Worm (Caenorhabditis elegans) whole organism, early embryonic: Measurements from ENCODE around the gene gei-13.

Experiments used
- ceh-36 ChIP-seq: sonication (generic microtip); optimal IDR thresholded peaks from 2 replicates; lab custom pipeline; 2016; ENCODE audit warnings: missing genetic modification characterization, inconsistent platforms, missing compliant biosample characterization
- ets-7 ChIP-seq: sonication (generic microtip); optimal IDR thresholded peaks from 2 replicates; lab custom pipeline; 2016; ENCODE audit warnings: missing genotype, missing genetic modification characterization, missing compliant biosample characterization
- tbx-37 ChIP-seq: fragments of 200-800 bp; sonication (Bioruptor generic); conservative IDR thresholded peaks from 2 replicates; pipeline ENCODE4 v1.3.6; 2022; ENCODE audit warnings: missing genetic modification reagents, missing genetic modification characterization, missing compliant biosample characterization

DNA sequence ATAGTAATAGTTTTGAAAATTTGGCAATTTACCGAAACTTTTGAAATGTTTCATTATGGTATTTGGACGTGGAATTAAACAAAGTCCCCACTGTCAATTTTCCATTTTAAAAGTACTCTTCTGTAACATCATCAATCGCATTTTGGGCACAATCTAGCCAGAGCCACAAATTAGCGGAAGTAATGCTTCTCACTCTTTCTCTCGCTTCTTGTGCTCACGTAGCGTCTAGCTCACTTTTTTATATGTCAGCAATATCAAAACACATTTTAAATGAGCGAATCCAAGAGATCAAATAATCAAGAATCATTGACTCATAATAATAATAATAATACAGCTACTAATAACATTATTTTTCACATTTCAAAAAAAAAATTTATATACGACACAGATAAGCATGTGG lies 27.0 kb upstream of the gei-13 start:
- no peak for TF ChIP-seq tbx-37 (GFP tag; lab: Robert Waterston, UW)
- no peak for TF ChIP-seq ets-7 (tag; lab: Kevin White, UChicago)
- no peak for TF ChIP-seq ceh-36 (tag; lab: Kevin White, UChicago)
